Fruit fly (Drosophila melanogaster) whole organism, wandering third instar larva: ENCODE measurements around the gene Exo70.

ENCODE experiments used
- GATAd ChIP-seq: sonication (Bioruptor generic); optimal IDR thresholded peaks from 2 replicates; lab custom pipeline; 2016; ENCODE audit warnings: missing biosample characterization, missing genetic modification characterization
- tai ChIP-seq: sonication (Bioruptor generic); optimal IDR thresholded peaks from 2 replicates; lab custom pipeline; 2016; ENCODE audit warnings: missing biosample characterization, missing genetic modification characterization

- TF ChIP-seq GATAd (GFP tag; lab: Kevin White, UChicago): no peak
- TF ChIP-seq tai (GFP tag; lab: Kevin White, UChicago): no peak
These were observed 41.3 kb downstream of the Exo70 start for dm6 chr3L:8452986-8453385.
